Fruit fly (Drosophila melanogaster) Kc167 (cell line): Measurements from ENCODE around the gene NANS.

Experiments used
- Sin3A ChIP-seq: fragments of >200 bp; optimal IDR thresholded peaks from 2 replicates; lab custom pipeline; 2018; ENCODE audit warnings: missing external identifiers
- h ChIP-seq: fragments of >200 bp; optimal IDR thresholded peaks from 3 replicates; lab custom pipeline; 2018; ENCODE audit warnings: missing external identifiers

DNA sequence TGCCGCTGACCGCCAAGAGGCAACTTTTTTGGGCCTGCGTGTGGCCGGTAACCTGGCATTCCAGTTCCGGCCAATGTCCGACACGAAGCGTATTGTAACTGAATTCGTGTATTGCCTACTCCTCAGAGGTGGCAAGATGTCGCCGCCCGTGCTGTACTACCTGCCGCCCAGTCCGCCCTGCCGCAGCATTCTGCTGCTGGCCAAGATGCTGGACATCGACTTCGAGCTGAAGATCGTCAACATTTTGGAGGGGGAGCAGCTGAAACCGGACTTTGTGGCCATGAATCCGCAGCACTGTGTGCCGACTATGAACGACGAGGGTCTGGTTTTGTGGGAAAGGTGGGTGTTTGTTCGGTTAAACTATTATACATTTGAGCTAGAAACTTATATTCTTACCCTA is 42.1 kb upstream of the NANS start:
- TF ChIP-seq h (lab: Kevin White, UChicago): no peak
- TF ChIP-seq Sin3A (lab: Kevin White, UChicago): no peak
